Comparison of ENCODE assay signal across 3 worm cellular contexts in genomic region chrIV:5388477-5389065, ce11.
A peak's percentile ranks its signal among the peaks of the same experiment; 100 is the strongest.
TF ChIP-seq lines count a peak whose summit lies in the region.

TSS of gene elo-6 (minus strand) at chrIV:5388559.

TF ChIP-seq in whole organism, L1 larva, 84 proteins besides CTCF, POLR2A, EP300 and RAD21 (continued from another document):
- TF ChIP-seq snu-23 (GFP tag; optimal IDR thresholded peaks at IDR 0.05; lab: Kevin White, UChicago) (peak; percentile 33), nhr-71 (tag; optimal IDR thresholded peaks at IDR 0.05; lab: Kevin White, UChicago) (peak; percentile 58), lin-13 (GFP tag; optimal IDR thresholded peaks at IDR 0.05; lab: Kevin White, UChicago) (no peak), ceh-82 (tag; optimal IDR thresholded peaks at IDR 0.05; lab: Kevin White, UChicago) (no peak), nhr-77 (tag; optimal IDR thresholded peaks at IDR 0.05; lab: Kevin White, UChicago) (peak; percentile 43), C04F5.9 (tag; optimal IDR thresholded peaks at IDR 0.05; lab: Kevin White, UChicago) (no peak), lin-14 (GFP tag; optimal IDR thresholded peaks at IDR 0.05; lab: Kevin White, UChicago) (peak; percentile 79), lsy-2 (tag; optimal IDR thresholded peaks at IDR 0.05; lab: Kevin White, UChicago) (peak in 1 of 2 experiments; percentile 32), rnt-1 (tag; optimal IDR thresholded peaks at IDR 0.05; lab: Kevin White, UChicago) (no peak), nhr-20 (tag; optimal IDR thresholded peaks at IDR 0.05; lab: Kevin White, UChicago) (peak; percentile 45), xbp-1 (tag; optimal IDR thresholded peaks at IDR 0.05; lab: Kevin White, UChicago) (peak; percentile 2), unc-98 (GFP tag; IDR thresholded peaks at IDR 0.05; lab: Robert Waterston, UW) (no peak), mep-1 (tag; optimal IDR thresholded peaks at IDR 0.05; lab: Kevin White, UChicago) (peak; percentile 40), ceh-90 (tag; optimal IDR thresholded peaks at IDR 0.05; lab: Kevin White, UChicago) (no peak)

TF ChIP-seq in whole organism, L2 larva, 48 proteins besides CTCF, POLR2A, EP300 and RAD21 (continued from another document):
- no peak for TF ChIP-seq ztf-1 (GFP tag; conservative IDR thresholded peaks at IDR 0.05; lab: Robert Waterston, UW)
- TF ChIP-seq skn-1 (tag; optimal IDR thresholded peaks at IDR 0.05; lab: Kevin White, UChicago), result no peak
- no peak for TF ChIP-seq nhr-23 (tag; optimal IDR thresholded peaks at IDR 0.05; lab: Kevin White, UChicago)
- TF ChIP-seq nhr-11 (tag; optimal IDR thresholded peaks at IDR 0.05; lab: Kevin White, UChicago), result no peak
- peak; percentile 57 for TF ChIP-seq fos-1 (tag; optimal IDR thresholded peaks at IDR 0.05; lab: Kevin White, UChicago)
- TF ChIP-seq sma-9 (GFP tag; optimal IDR thresholded peaks at IDR 0.05; lab: Kevin White, UChicago), result no peak
- TF ChIP-seq sma-9 (tag; optimal IDR thresholded peaks at IDR 0.05; lab: Kevin White, UChicago), result no peak
- TF ChIP-seq elt-3 (tag; optimal IDR thresholded peaks at IDR 0.05; lab: Kevin White, UChicago), result no peak
- no peak for TF ChIP-seq C34F6.9 (tag; optimal IDR thresholded peaks at IDR 0.05; lab: Kevin White, UChicago)
- peak; percentile 31 for TF ChIP-seq F13H6.1 (tag; optimal IDR thresholded peaks at IDR 0.05; lab: Kevin White, UChicago)
- peak; percentile 35 for TF ChIP-seq ama-1 (optimal IDR thresholded peaks at IDR 0.05; lab: Kevin White, UChicago)
- TF ChIP-seq nhr-21 (tag; optimal IDR thresholded peaks at IDR 0.05; lab: Kevin White, UChicago), result no peak
- no peak for TF ChIP-seq unc-62 (GFP tag; optimal IDR thresholded peaks at IDR 0.05; lab: Kevin White, UChicago)
- TF ChIP-seq nhr-129 (tag; optimal IDR thresholded peaks at IDR 0.05; lab: Kevin White, UChicago), result peak; percentile 54

TF ChIP-seq in whole organism, L4 larva, 104 proteins besides CTCF, POLR2A, EP300 and RAD21 (continued from another document):
- peak; percentile 58; the same call in 1 of the 2 replicates for TF ChIP-seq lin-1 (GFP tag; IDR thresholded peaks at IDR 0.05; lab: Robert Waterston, UW)
- no peak for TF ChIP-seq snpc-1.2 (GFP tag; IDR thresholded peaks at IDR 0.05; lab: Robert Waterston, UW)
- peak; percentile 66 for TF ChIP-seq pqm-1 (tag; optimal IDR thresholded peaks at IDR 0.05; lab: Kevin White, UChicago)
- peak; percentile 67 for TF ChIP-seq dmd-6 (GFP tag; IDR thresholded peaks at IDR 0.05; lab: Robert Waterston, UW)
- no peak for TF ChIP-seq nhr-11 (tag; optimal IDR thresholded peaks at IDR 0.05; lab: Kevin White, UChicago)
- TF ChIP-seq fkh-10 (GFP tag; optimal IDR thresholded peaks at IDR 0.05; lab: Kevin White, UChicago), result no peak
- TF ChIP-seq lsy-2 (tag; optimal IDR thresholded peaks at IDR 0.05; lab: Kevin White, UChicago), result peak in 1 of 2 experiments; percentile 45
- TF ChIP-seq daf-16 (GFP tag; optimal IDR thresholded peaks at IDR 0.05; lab: Kevin White, UChicago), result peak in 1 of 2 experiments; percentile 59
- peak; percentile 88 for TF ChIP-seq daf-16 (tag; optimal IDR thresholded peaks at IDR 0.05; lab: Kevin White, UChicago)
- no peak for TF ChIP-seq spr-3 (GFP tag; optimal IDR thresholded peaks at IDR 0.05; lab: Kevin White, UChicago)
- TF ChIP-seq daf-8 (GFP tag; IDR thresholded peaks at IDR 0.05; lab: Robert Waterston, UW), result no peak
- TF ChIP-seq unc-130 (GFP tag; optimal IDR thresholded peaks at IDR 0.05; lab: Kevin White, UChicago), result no peak
- no peak for TF ChIP-seq egl-27 (tag; optimal IDR thresholded peaks at IDR 0.05; lab: Kevin White, UChicago)
- no peak for TF ChIP-seq Y5F2A.4 (GFP tag; optimal IDR thresholded peaks at IDR 0.05; lab: Kevin White, UChicago)
- no peak for TF ChIP-seq zag-1 (tag; optimal IDR thresholded peaks at IDR 0.05; lab: Kevin White, UChicago)
- no peak for TF ChIP-seq lin-15B (tag; optimal IDR thresholded peaks at IDR 0.05; lab: Kevin White, UChicago)
- TF ChIP-seq ceh-28 (tag; optimal IDR thresholded peaks at IDR 0.05; lab: Kevin White, UChicago), result no peak
- TF ChIP-seq php-3 (GFP tag; IDR thresholded peaks at IDR 0.05; lab: Robert Waterston, UW), result peak; percentile 90
- no peak for TF ChIP-seq F37D6.2 (tag; optimal IDR thresholded peaks at IDR 0.05; lab: Kevin White, UChicago)
- TF ChIP-seq fos-1 (tag; optimal IDR thresholded peaks at IDR 0.05; lab: Kevin White, UChicago), result no peak
- TF ChIP-seq lin-29 (GFP tag; IDR thresholded peaks at IDR 0.05; lab: Robert Waterston, UW), result no peak
- TF ChIP-seq Y75B8A.6 (GFP tag; IDR thresholded peaks at IDR 0.05; lab: Robert Waterston, UW), result no peak
- TF ChIP-seq mxl-2 (GFP tag; conservative IDR thresholded peaks at IDR 0.05; lab: Robert Waterston, UW), result no peak
- TF ChIP-seq spr-1 (tag; optimal IDR thresholded peaks at IDR 0.05; lab: Kevin White, UChicago), result no peak
- TF ChIP-seq rbr-2 (tag; optimal IDR thresholded peaks at IDR 0.05; lab: Kevin White, UChicago), result no peak
- no peak for TF ChIP-seq lin-13 (GFP tag; optimal IDR thresholded peaks at IDR 0.05; lab: Kevin White, UChicago)
- TF ChIP-seq zip-11 (GFP tag; IDR thresholded peaks at IDR 0.05; lab: Robert Waterston, UW), result no peak
- TF ChIP-seq mdl-1 (tag; optimal IDR thresholded peaks at IDR 0.05; lab: Kevin White, UChicago), result no peak
- no peak for TF ChIP-seq Y105C5A.15 (GFP tag; IDR thresholded peaks at IDR 0.05; lab: Robert Waterston, UW)
- TF ChIP-seq nhr-41 (GFP tag; IDR thresholded peaks at IDR 0.05; lab: Robert Waterston, UW), result no peak
- TF ChIP-seq nhr-6 (tag; optimal IDR thresholded peaks at IDR 0.05; lab: Kevin White, UChicago), result no peak
- peak; percentile 15 for TF ChIP-seq mes-2 (tag; optimal IDR thresholded peaks at IDR 0.05; lab: Kevin White, UChicago; ENCODE audit: poor library complexity, severe bottlenecking)
- peak; percentile 4 for TF ChIP-seq hlh-30 (tag; optimal IDR thresholded peaks at IDR 0.05; lab: Kevin White, UChicago; ENCODE audit: insufficient read depth)
- TF ChIP-seq attf-4 (tag; optimal IDR thresholded peaks at IDR 0.05; lab: Kevin White, UChicago), result no peak
- TF ChIP-seq F26F4.8 (GFP tag; conservative IDR thresholded peaks at IDR 0.05; lab: Robert Waterston, UW), result no peak
- TF ChIP-seq ceh-62 (tag; optimal IDR thresholded peaks at IDR 0.05; lab: Kevin White, UChicago), result no peak
- no peak for TF ChIP-seq ceh-20 (GFP tag; IDR thresholded peaks at IDR 0.05; lab: Robert Waterston, UW)
- TF ChIP-seq madf-5 (GFP tag; IDR thresholded peaks at IDR 0.05; lab: Robert Waterston, UW), result no peak
- TF ChIP-seq nhr-28 (tag; optimal IDR thresholded peaks at IDR 0.05; lab: Kevin White, UChicago), result peak; percentile 93
- no peak for TF ChIP-seq egl-43 (GFP tag; IDR thresholded peaks at IDR 0.05; lab: Robert Waterston, UW)
- TF ChIP-seq daf-12 (tag; optimal IDR thresholded peaks at IDR 0.05; lab: Kevin White, UChicago), result no peak
- no peak for TF ChIP-seq ZK337.2 (GFP tag; IDR thresholded peaks at IDR 0.05; lab: Robert Waterston, UW)
- TF ChIP-seq pha-4 (GFP tag; IDR thresholded peaks at IDR 0.05; lab: Robert Waterston, UW), result no peak
- TF ChIP-seq pha-4 (tag; optimal IDR thresholded peaks at IDR 0.05; lab: Kevin White, UChicago), result no peak
- TF ChIP-seq ceh-32 (tag; optimal IDR thresholded peaks at IDR 0.05; lab: Kevin White, UChicago; ENCODE audit: poor library complexity), result no peak
- TF ChIP-seq nhr-25 (tag; optimal IDR thresholded peaks at IDR 0.05; lab: Kevin White, UChicago; ENCODE audit: borderline replicate concordance, insufficient read depth), result no peak
- TF ChIP-seq dpl-1 (GFP tag; optimal IDR thresholded peaks at IDR 0.05; lab: Kevin White, UChicago), result no peak
- TF ChIP-seq mxl-3 (GFP tag; optimal IDR thresholded peaks at IDR 0.05; lab: Kevin White, UChicago), result no peak
- TF ChIP-seq zip-2 (tag; optimal IDR thresholded peaks at IDR 0.05; lab: Kevin White, UChicago), result no peak
- no peak for TF ChIP-seq daf-19 (GFP tag; conservative IDR thresholded peaks at IDR 0.05; lab: Robert Waterston, UW)
- TF ChIP-seq vab-7 (GFP tag; IDR thresholded peaks at IDR 0.05; lab: Robert Waterston, UW), result no peak
- no peak for TF ChIP-seq sdz-12 (GFP tag; optimal IDR thresholded peaks at IDR 0.05; lab: Kevin White, UChicago)
- no peak for TF ChIP-seq Y48G9A.11 (GFP tag; IDR thresholded peaks at IDR 0.05; lab: Robert Waterston, UW)
- TF ChIP-seq set-16 (GFP tag; IDR thresholded peaks at IDR 0.05; lab: Robert Waterston, UW), result no peak
- TF ChIP-seq T20F7.1 (GFP tag; optimal IDR thresholded peaks at IDR 0.05; lab: Kevin White, UChicago), result no peak
- no peak for TF ChIP-seq ces-1 (GFP tag; optimal IDR thresholded peaks at IDR 0.05; lab: Kevin White, UChicago)
- no peak for TF ChIP-seq ztf-7 (tag; optimal IDR thresholded peaks at IDR 0.05; lab: Kevin White, UChicago)
- TF ChIP-seq nhr-102 (tag; optimal IDR thresholded peaks at IDR 0.05; lab: Kevin White, UChicago), result peak; percentile 46
- TF ChIP-seq lir-3 (tag; optimal IDR thresholded peaks at IDR 0.05; lab: Kevin White, UChicago), result no peak
- TF ChIP-seq F10B5.3 (tag; optimal IDR thresholded peaks at IDR 0.05; lab: Kevin White, UChicago), result no peak
- TF ChIP-seq madf-9 (GFP tag; conservative IDR thresholded peaks at IDR 0.05; lab: Robert Waterston, UW), result 0 out of 2 replicates have a peak, but pooled peaks have one; percentile 20
- no peak for TF ChIP-seq nhr-42 (GFP tag; IDR thresholded peaks at IDR 0.05; lab: Robert Waterston, UW)
- no peak for TF ChIP-seq dmd-8 (GFP tag; IDR thresholded peaks at IDR 0.05; lab: Robert Waterston, UW)
- TF ChIP-seq T26A8.4 (GFP tag; IDR thresholded peaks at IDR 0.05; lab: Robert Waterston, UW), result no peak
- TF ChIP-seq dve-1 (tag; optimal IDR thresholded peaks at IDR 0.05; lab: Kevin White, UChicago; ENCODE audit: insufficient read depth), result peak; percentile 75
- no peak for TF ChIP-seq tag-97 (GFP tag; IDR thresholded peaks at IDR 0.05; lab: Robert Waterston, UW)
- no peak for TF ChIP-seq mdt-29 (GFP tag; IDR thresholded peaks at IDR 0.05; lab: Robert Waterston, UW)
- TF ChIP-seq hlh-11 (tag; optimal IDR thresholded peaks at IDR 0.05; lab: Kevin White, UChicago), result peak; percentile 79
- no peak for TF ChIP-seq unc-39 (tag; optimal IDR thresholded peaks at IDR 0.05; lab: Kevin White, UChicago)
- TF ChIP-seq mep-1 (tag; optimal IDR thresholded peaks at IDR 0.05; lab: Kevin White, UChicago), result peak; percentile 63
- no peak for TF ChIP-seq dmd-9 (GFP tag; IDR thresholded peaks at IDR 0.05; lab: Robert Waterston, UW)
- TF ChIP-seq nhr-48 (tag; optimal IDR thresholded peaks at IDR 0.05; lab: Kevin White, UChicago), result peak; percentile 12
- no peak for TF ChIP-seq F49E8.2 (tag; optimal IDR thresholded peaks at IDR 0.05; lab: Kevin White, UChicago; ENCODE audit: borderline replicate concordance)
- TF ChIP-seq aly-2 (tag; optimal IDR thresholded peaks at IDR 0.05; lab: Kevin White, UChicago), result no peak
- TF ChIP-seq ZK546.5 (tag; optimal IDR thresholded peaks at IDR 0.05; lab: Kevin White, UChicago), result no peak
- TF ChIP-seq lin-39 (tag; optimal IDR thresholded peaks at IDR 0.05; lab: Kevin White, UChicago), result no peak
- no peak for TF ChIP-seq R02D3.7 (tag; optimal IDR thresholded peaks at IDR 0.05; lab: Kevin White, UChicago)
- TF ChIP-seq ama-1 (optimal IDR thresholded peaks at IDR 0.05; lab: Kevin White, UChicago), result peak; percentile 73
- TF ChIP-seq ctbp-1 (GFP tag; IDR thresholded peaks at IDR 0.05; lab: Robert Waterston, UW), result no peak
- TF ChIP-seq cey-2 (tag; optimal IDR thresholded peaks at IDR 0.05; lab: Kevin White, UChicago; ENCODE audit: borderline replicate concordance, insufficient read depth), result no peak
- TF ChIP-seq lin-38 (GFP tag; IDR thresholded peaks at IDR 0.05; lab: Robert Waterston, UW), result 0 out of 2 replicates have a peak, but pooled peaks have one; percentile 10
- no peak for TF ChIP-seq unc-62 (GFP tag; optimal IDR thresholded peaks at IDR 0.05 in 1 of 2; lab: Kevin White, UChicago)
- TF ChIP-seq unc-62 (tag; optimal IDR thresholded peaks at IDR 0.05; lab: Kevin White, UChicago), result no peak
- TF ChIP-seq saeg-2 (GFP tag; IDR thresholded peaks at IDR 0.05; lab: Robert Waterston, UW), result no peak
- TF ChIP-seq zfp-2 (tag; optimal IDR thresholded peaks at IDR 0.05; lab: Kevin White, UChicago), result no peak
- TF ChIP-seq nhr-76 (tag; optimal IDR thresholded peaks at IDR 0.05; lab: Kevin White, UChicago), result no peak
- no peak for TF ChIP-seq nhr-111 (GFP tag; optimal IDR thresholded peaks at IDR 0.05; lab: Kevin White, UChicago)
- TF ChIP-seq F44E2.7 (GFP tag; IDR thresholded peaks at IDR 0.05; lab: Robert Waterston, UW), result no peak
